Fruit fly (Drosophila melanogaster) whole organism, prepupa: ENCODE results near the gene lz.
A peak's percentile ranks its signal among the peaks of the same experiment; 100 is the strongest.

Experiments
- Blimp-1 ChIP-seq: fragments of 200-800 bp; sonication (Bioruptor generic); optimal IDR thresholded peaks from 3 replicates; lab custom pipeline; 2017; ENCODE audit warnings: missing biosample characterization, missing genetic modification characterization, mild to moderate bottlenecking, moderate library complexity, missing genetic modification reagents
- CG10631 ChIP-seq: fragments of 200-800 bp; sonication (Bioruptor generic); optimal IDR thresholded peaks from 2 replicates; lab custom pipeline; 2016; ENCODE audit warnings: missing biosample characterization, missing genetic modification characterization
- CG10669 ChIP-seq: fragments of 200-800 bp; sonication (Bioruptor generic); optimal IDR thresholded peaks from 3 replicates; lab custom pipeline; 2018; ENCODE audit warnings: missing biosample characterization, mild to moderate bottlenecking, missing genetic modification characterization, moderate library complexity
- CG11294 ChIP-seq: fragments of 200-800 bp; sonication (Bioruptor generic); IDR thresholded peaks from 2 replicates; pipeline ENCODE4 v1.3.6; 2022; ENCODE audit warnings: missing biosample characterization, missing genetic modification characterization
- CG11762 ChIP-seq: fragments of 200-800 bp; sonication (Bioruptor generic); optimal IDR thresholded peaks from 3 replicates; lab custom pipeline; 2016; ENCODE audit warnings: missing biosample characterization, missing genetic modification characterization; ENCODE audit not compliant: insufficient read depth
- CG11902 ChIP-seq: fragments of 200-800 bp; sonication (Bioruptor generic); optimal IDR thresholded peaks from 3 replicates; lab custom pipeline; 2016; ENCODE audit warnings: missing biosample characterization, missing genetic modification characterization
- CG15336 ChIP-seq: fragments of 200-800 bp; sonication (Bioruptor generic); IDR thresholded peaks from 2 replicates; pipeline ENCODE4 v1.3.6; 2022; ENCODE audit warnings: missing biosample characterization, missing genetic modification characterization
- CG1621 ChIP-seq: fragments of 200-800 bp; sonication (Bioruptor generic); optimal IDR thresholded peaks from 3 replicates; lab custom pipeline; 2018; ENCODE audit warnings: missing biosample characterization, mild to moderate bottlenecking, missing genetic modification characterization
- CG16779 ChIP-seq: fragments of 200-800 bp; sonication (Bioruptor generic); optimal IDR thresholded peaks from 3 replicates; lab custom pipeline; 2017; ENCODE audit warnings: missing biosample characterization, mild to moderate bottlenecking, missing genetic modification characterization
- CG3032 ChIP-seq: fragments of 200-800 bp; optimal IDR thresholded peaks from 2 replicates; lab custom pipeline; 2019; ENCODE audit warnings: missing biosample characterization, mild to moderate bottlenecking, missing genetic modification characterization, moderate library complexity
- CG31627 ChIP-seq: fragments of 200-800 bp; sonication (Bioruptor generic); optimal IDR thresholded peaks from 3 replicates; lab custom pipeline; 2016; ENCODE audit warnings: missing biosample characterization, missing genetic modification characterization
- CG32006 ChIP-seq: fragments of 200-800 bp; sonication (Bioruptor generic); optimal IDR thresholded peaks from 3 replicates; lab custom pipeline; 2017; ENCODE audit warnings: missing biosample characterization, mild to moderate bottlenecking, missing genetic modification characterization
- CG34406 ChIP-seq: fragments of 200-800 bp; sonication (Bioruptor generic); optimal IDR thresholded peaks from 3 replicates; lab custom pipeline; 2016; ENCODE audit warnings: missing biosample characterization, missing genetic modification characterization
- CG4318 ChIP-seq: fragments of 200-800 bp; sonication (Bioruptor generic); optimal IDR thresholded peaks from 3 replicates; lab custom pipeline; 2017; ENCODE audit warnings: missing biosample characterization, mild to moderate bottlenecking, missing genetic modification characterization
- CG6163 ChIP-seq: fragments of 200-800 bp; sonication (Bioruptor generic); IDR thresholded peaks from 3 replicates; pipeline ENCODE4 v1.3.6; 2022; ENCODE audit warnings: missing biosample characterization, missing genetic modification characterization
- CG6792 ChIP-seq: fragments of 200-800 bp; sonication (Bioruptor generic); optimal IDR thresholded peaks from 3 replicates; lab custom pipeline; 2016; ENCODE audit warnings: missing biosample characterization, missing genetic modification characterization
- CG6808 ChIP-seq: fragments of 200-800 bp; sonication (Bioruptor generic); optimal IDR thresholded peaks from 3 replicates; lab custom pipeline; 2017; ENCODE audit warnings: missing biosample characterization, missing genetic modification characterization, mild to moderate bottlenecking, moderate library complexity, missing genetic modification reagents
- CG7368 ChIP-seq: fragments of 200-800 bp; sonication (Bioruptor generic); optimal IDR thresholded peaks from 3 replicates; lab custom pipeline; 2016; ENCODE audit warnings: missing biosample characterization, missing genetic modification characterization
- CG8119 ChIP-seq: fragments of 200-800 bp; sonication (Bioruptor generic); IDR thresholded peaks from 3 replicates; pipeline ENCODE4 v1.3.6; 2022; ENCODE audit warnings: missing biosample characterization, missing genetic modification characterization
- CG8319 ChIP-seq: fragments of 200-800 bp; sonication (Bioruptor generic); optimal IDR thresholded peaks from 3 replicates; lab custom pipeline; 2016; ENCODE audit warnings: missing biosample characterization, missing genetic modification characterization
- CG8632 ChIP-seq: fragments of 200-800 bp; sonication (Bioruptor generic); optimal IDR thresholded peaks from 3 replicates; lab custom pipeline; 2016; ENCODE audit warnings: missing biosample characterization, missing genetic modification characterization
- Eip93F ChIP-seq: fragments of 200-800 bp; sonication (Bioruptor generic); optimal IDR thresholded peaks from 2 replicates; lab custom pipeline; 2016; ENCODE audit warnings: missing biosample characterization, mild to moderate bottlenecking, missing genetic modification characterization
- Ets21C ChIP-seq: fragments of 200-800 bp; sonication (Bioruptor generic); optimal IDR thresholded peaks from 3 replicates; lab custom pipeline; 2016; ENCODE audit warnings: missing biosample characterization, missing genetic modification characterization
- Ets96B ChIP-seq: fragments of 200-800 bp; optimal IDR thresholded peaks from 2 replicates; lab custom pipeline; 2019; ENCODE audit warnings: missing biosample characterization, mild to moderate bottlenecking, missing genetic modification characterization, moderate library complexity
- Gug ChIP-seq: fragments of 200-800 bp; sonication (Bioruptor generic); IDR thresholded peaks from 2 replicates; pipeline ENCODE4 v1.3.6; 2022; ENCODE audit warnings: missing biosample characterization, missing genetic modification characterization
- Hr38 ChIP-seq: sonication (Bioruptor generic); optimal IDR thresholded peaks from 2 replicates; lab custom pipeline; 2016; ENCODE audit warnings: missing biosample characterization, missing genetic modification characterization
- Hr39 ChIP-seq: fragments of 200-800 bp; sonication (Bioruptor generic); optimal IDR thresholded peaks from 2 replicates; lab custom pipeline; 2016; ENCODE audit warnings: missing biosample characterization, missing genetic modification characterization
- Hr4 ChIP-seq: fragments of 200-800 bp; sonication (Bioruptor generic); optimal IDR thresholded peaks from 3 replicates; lab custom pipeline; 2016; ENCODE audit warnings: missing biosample characterization, missing genetic modification characterization
- Lpt ChIP-seq: fragments of 200-800 bp; sonication (Bioruptor generic); optimal IDR thresholded peaks from 3 replicates; lab custom pipeline; 2016; ENCODE audit warnings: missing biosample characterization, missing genetic modification characterization
- Met ChIP-seq: fragments of 200-800 bp; sonication (Bioruptor generic); optimal IDR thresholded peaks from 3 replicates; lab custom pipeline; 2016; ENCODE audit warnings: missing biosample characterization, missing genetic modification characterization
- Smox ChIP-seq: fragments of 200-800 bp; sonication (Bioruptor generic); optimal IDR thresholded peaks from 3 replicates; lab custom pipeline; 2016; ENCODE audit warnings: missing biosample characterization, missing genetic modification characterization
- Sox102F ChIP-seq: fragments of 200-800 bp; sonication (Bioruptor generic); optimal IDR thresholded peaks from 2 replicates; lab custom pipeline; 2016; ENCODE audit warnings: missing biosample characterization, mild to moderate bottlenecking, missing genetic modification characterization
- Sox14 ChIP-seq: fragments of 200-800 bp; sonication (Bioruptor generic); optimal IDR thresholded peaks from 3 replicates; lab custom pipeline; 2016; ENCODE audit warnings: missing biosample characterization, missing genetic modification characterization
- Sox15 ChIP-seq: fragments of 200-800 bp; sonication (Bioruptor generic); optimal IDR thresholded peaks from 3 replicates; lab custom pipeline; 2016; ENCODE audit warnings: missing biosample characterization, missing genetic modification characterization
- achi ChIP-seq: fragments of 200-800 bp; sonication (Bioruptor generic); optimal IDR thresholded peaks from 3 replicates; lab custom pipeline; 2016; ENCODE audit warnings: missing biosample characterization, missing genetic modification characterization
- acj6 ChIP-seq: fragments of 200-800 bp; sonication (Bioruptor generic); optimal IDR thresholded peaks from 3 replicates; lab custom pipeline; 2016; ENCODE audit warnings: missing biosample characterization, missing genetic modification characterization
- cyc ChIP-seq: fragments of 200-800 bp; sonication (Bioruptor generic); optimal IDR thresholded peaks from 3 replicates; lab custom pipeline; 2016; ENCODE audit warnings: missing biosample characterization, missing genetic modification characterization
- dac ChIP-seq: fragments of 200-800 bp; sonication (Bioruptor generic); optimal IDR thresholded peaks from 2 replicates; lab custom pipeline; 2017; ENCODE audit warnings: missing biosample characterization, mild to moderate bottlenecking, missing genetic modification characterization
- dsx ChIP-seq: fragments of 200-800 bp; optimal IDR thresholded peaks from 3 replicates; lab custom pipeline; 2019; ENCODE audit warnings: missing biosample characterization, mild to moderate bottlenecking, missing genetic modification characterization, moderate library complexity; ENCODE audit not compliant: poor library complexity, severe bottlenecking
- eg ChIP-seq: fragments of 200-800 bp; sonication (Bioruptor generic); IDR thresholded peaks from 3 replicates; pipeline ENCODE4 v1.3.6; 2022; ENCODE audit warnings: missing biosample characterization, missing genetic modification characterization
- fd59A ChIP-seq: fragments of 200-800 bp; sonication (Bioruptor generic); optimal IDR thresholded peaks from 2 replicates; lab custom pipeline; 2017; ENCODE audit warnings: missing biosample characterization, mild to moderate bottlenecking, missing genetic modification characterization, missing genetic modification reagents
- fd85E ChIP-seq: fragments of 200-800 bp; sonication (Bioruptor generic); optimal IDR thresholded peaks from 3 replicates; lab custom pipeline; 2016; ENCODE audit warnings: missing biosample characterization, missing genetic modification characterization
- fkh ChIP-seq: fragments of 200-800 bp; sonication (Bioruptor generic); optimal IDR thresholded peaks from 3 replicates; lab custom pipeline; 2017; ENCODE audit warnings: missing biosample characterization, mild to moderate bottlenecking, missing genetic modification characterization, moderate library complexity
- lz ChIP-seq: fragments of 200-800 bp; sonication (Bioruptor generic); optimal IDR thresholded peaks from 3 replicates; lab custom pipeline; 2016; ENCODE audit warnings: missing biosample characterization, missing genetic modification characterization
- pdm3 ChIP-seq: fragments of 200-800 bp; sonication (Bioruptor generic); optimal IDR thresholded peaks from 3 replicates; lab custom pipeline; 2016; ENCODE audit warnings: missing biosample characterization, missing genetic modification characterization
- spab ChIP-seq: fragments of 200-800 bp; sonication (Bioruptor generic); optimal IDR thresholded peaks from 2 replicates; lab custom pipeline; 2017; ENCODE audit warnings: missing biosample characterization, mild to moderate bottlenecking, missing genetic modification characterization, missing genetic modification reagents
- ss ChIP-seq, 2 experiments: fragments of 200-800 bp; sonication (Bioruptor generic); optimal IDR thresholded peaks; 2 replicates in 1 of 2; 3 replicates in 1 of 2; lab custom pipeline; 2017 to 2018; ENCODE audit warnings: mild to moderate bottlenecking in 2 of 2, missing biosample characterization in 2 of 2, missing genetic modification characterization in 2 of 2, moderate library complexity in 1 of 2
- svp ChIP-seq: fragments of 200-800 bp; sonication (Bioruptor generic); peaks from one replicate; lab custom pipeline; 2016; ENCODE audit warnings: missing biosample characterization, missing genetic modification characterization
- vri ChIP-seq: fragments of 200-800 bp; sonication (Bioruptor generic); optimal IDR thresholded peaks from 3 replicates; lab custom pipeline; 2016; ENCODE audit warnings: missing biosample characterization, mild to moderate bottlenecking, missing genetic modification characterization

lz gene

DNA sequence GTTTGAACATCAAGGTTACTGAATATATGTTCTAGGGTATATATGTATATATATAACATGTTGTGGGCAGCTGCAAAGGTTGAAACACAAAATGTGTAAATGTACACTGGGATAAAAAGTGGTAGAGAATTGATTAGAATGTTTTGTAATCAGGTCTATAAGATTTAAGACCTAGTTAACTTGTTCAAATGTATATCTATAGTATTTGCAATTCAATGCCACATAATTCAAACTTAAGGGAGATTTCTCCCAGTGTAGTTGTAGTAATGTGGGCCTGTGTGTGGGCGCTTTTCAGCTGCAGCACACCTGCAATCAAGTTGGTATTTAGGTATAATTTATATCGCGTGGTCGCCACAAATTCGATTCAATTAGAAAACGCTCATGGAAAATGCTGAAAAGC, 64.8 kb downstream of the lz start (continued):
- TF ChIP-seq Lpt (GFP tag; lab: Kevin White, UChicago) (no peak), fd85E (GFP tag; lab: Kevin White, UChicago) (no peak), dac (GFP tag; lab: Kevin White, UChicago) (no peak), fd59A (GFP tag; lab: Kevin White, UChicago) (no peak), Hr39 (peak; percentile 37), Ets21C (GFP tag; lab: Kevin White, UChicago) (no peak), CG8632 (GFP tag; lab: Kevin White, UChicago) (no peak), fkh (GFP tag; lab: Kevin White, UChicago) (no peak), CG7368 (GFP tag; lab: Kevin White, UChicago) (no peak), Gug (no peak), CG1621 (no peak), Met (GFP tag; lab: Kevin White, UChicago) (peak; percentile 18), CG32006 (GFP tag; lab: Kevin White, UChicago) (peak; percentile 56), CG34406 (GFP tag; lab: Kevin White, UChicago) (no peak), vri (GFP tag; lab: Kevin White, UChicago) (no peak), cyc (GFP tag; lab: Kevin White, UChicago) (no peak), CG10631 (GFP tag; lab: Kevin White, UChicago) (peak; percentile 2), CG6792 (no peak), Hr4 (GFP tag; lab: Kevin White, UChicago) (peak; percentile 55), CG10669 (GFP tag; lab: Kevin White, UChicago) (no peak), CG11762 (GFP tag; lab: Kevin White, UChicago) (no peak), CG8119 (peak; percentile 56), CG8319 (GFP tag; lab: Kevin White, UChicago) (no peak), Blimp-1 (GFP tag; lab: Kevin White, UChicago) (no peak), CG15336 (GFP tag; lab: Robert Waterston, UW) (peak; percentile 59), pdm3 (GFP tag; lab: Kevin White, UChicago) (peak; percentile 18), CG4318 (GFP tag; lab: Kevin White, UChicago) (peak; percentile 11), ss (GFP tag; optimal IDR thresholded peaks at IDR 0.05; lab: Kevin White, UChicago) (no peak), CG3032 (tag; lab: Kevin White, UChicago) (no peak), Eip93F (no peak), spab (GFP tag; lab: Kevin White, UChicago) (no peak), svp (GFP tag; lab: Kevin White, UChicago) (peak; percentile 32), lz (GFP tag; lab: Kevin White, UChicago) (peak; percentile 10), eg (GFP tag; lab: Robert Waterston, UW) (no peak), CG6163 (GFP tag; lab: Robert Waterston, UW) (peak; percentile 53; the same call in 1 of the 3 replicates), Sox15 (GFP tag; lab: Kevin White, UChicago) (no peak)
- TF ChIP-seq, all 60 proteins: peak for 23

DNA sequence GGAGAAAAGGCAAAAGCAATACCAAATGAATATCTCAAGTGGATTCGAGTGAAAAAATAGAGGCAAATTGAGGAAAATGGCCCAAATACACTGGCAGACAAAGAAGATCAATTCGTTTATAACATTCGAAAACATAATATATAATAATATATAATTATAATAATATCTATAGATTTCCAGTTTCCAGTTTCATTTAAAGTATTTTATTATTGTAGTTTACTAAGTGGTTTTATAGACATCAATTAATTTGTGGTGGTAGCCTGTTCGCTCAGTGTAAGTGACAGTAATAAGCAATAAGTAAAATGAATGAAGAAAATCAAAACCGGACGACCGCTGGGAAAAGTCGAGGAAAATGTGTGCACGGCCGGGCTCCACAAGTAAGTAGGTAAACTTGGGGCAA, 65.9 kb downstream of the lz start:
- TF ChIP-seq Sox14 (GFP tag; lab: Kevin White, UChicago) (no peak), Ets96B (tag; lab: Kevin White, UChicago) (peak; percentile 4), CG3032 (tag; lab: Kevin White, UChicago) (no peak), Sox102F (GFP tag; lab: Kevin White, UChicago) (no peak), CG31627 (GFP tag; lab: Kevin White, UChicago) (no peak), CG8319 (GFP tag; lab: Kevin White, UChicago) (no peak), spab (GFP tag; lab: Kevin White, UChicago) (no peak), Eip93F (no peak), achi (GFP tag; lab: Kevin White, UChicago) (peak; percentile 3), CG32006 (GFP tag; lab: Kevin White, UChicago) (peak; percentile 67), fkh (GFP tag; lab: Kevin White, UChicago) (no peak), cyc (GFP tag; lab: Kevin White, UChicago) (no peak), Hr38 (no peak), CG11294 (GFP tag; lab: Robert Waterston, UW) (no peak), acj6 (GFP tag; lab: Kevin White, UChicago) (no peak), dsx (no peak), vri (GFP tag; lab: Kevin White, UChicago) (no peak), CG16779 (tag; lab: Kevin White, UChicago) (no peak), Smox (GFP tag; lab: Kevin White, UChicago) (no peak), eg (GFP tag; lab: Robert Waterston, UW) (no peak), CG15336 (GFP tag; lab: Robert Waterston, UW) (peak; percentile 74), CG1621 (no peak), CG11902 (no peak), Hr39 (no peak), CG11762 (GFP tag; lab: Kevin White, UChicago) (no peak), CG6808 (GFP tag; lab: Kevin White, UChicago) (no peak), Ets21C (GFP tag; lab: Kevin White, UChicago) (no peak), CG10631 (GFP tag; lab: Kevin White, UChicago) (no peak)
